Worm (Caenorhabditis elegans): ENCODE results near the gene pqn-71.

The pqn-71 gene

DNA sequence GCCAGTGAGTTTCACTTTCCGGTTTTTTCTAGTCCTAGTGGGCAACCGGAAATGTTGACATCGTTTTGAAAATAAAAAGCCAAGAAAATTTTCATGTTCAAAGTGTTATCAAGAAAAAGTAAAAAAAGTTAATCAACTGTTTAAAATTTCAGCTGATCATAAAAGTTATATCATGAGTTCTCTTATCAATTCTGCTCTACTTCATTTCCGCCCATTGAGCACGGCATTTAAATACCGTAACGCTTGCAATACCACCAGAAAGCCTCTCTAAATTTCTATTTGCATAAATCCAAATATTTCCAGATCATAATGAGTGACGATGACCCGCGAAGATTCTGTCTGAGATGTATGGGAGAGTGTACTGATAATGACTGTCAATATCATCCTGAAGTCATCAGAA is 20.9 kb upstream of the pqn-71 start, which contains the start of gene T26H5.9:
Gene T26H5.9 (plus strand): TSS at position 302 of the 400 bp plus-strand sequence.
- no peak for TF ChIP-seq ceh-36 (tag; optimal IDR thresholded peaks at IDR 0.05)

DNA sequence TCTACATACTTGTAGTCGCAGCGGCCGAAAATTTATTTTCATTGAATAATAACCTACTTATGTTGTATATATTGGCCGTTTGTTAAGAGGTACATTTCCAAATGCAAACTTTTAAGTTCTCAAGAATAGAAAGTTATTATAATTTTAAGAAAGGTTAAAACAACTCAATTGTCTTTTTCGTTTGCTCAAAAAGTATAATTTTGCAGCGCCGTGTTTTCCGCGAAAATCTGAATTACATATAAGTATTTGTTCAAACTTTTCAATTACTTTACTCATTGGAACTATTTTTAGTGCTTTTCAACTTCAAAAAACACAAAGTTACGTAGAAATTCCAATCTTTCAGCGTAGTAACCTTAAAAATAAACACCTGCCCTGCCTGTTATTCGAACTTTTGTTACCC is 20.0 kb upstream of the pqn-71 start, which contains the start of gene srh-239:
Gene srh-239 (plus strand): TSS at position 301 of the 400 bp plus-strand sequence.
- no peak for TF ChIP-seq scrt-1 (GFP tag; IDR thresholded peaks at IDR 0.05)
- no peak for TF ChIP-seq F13C5.2 (tag; optimal IDR thresholded peaks at IDR 0.05)
- TF ChIP-seq pes-1 (GFP tag; IDR thresholded peaks at IDR 0.05), result no peak
- TF ChIP-seq flt-1 (GFP tag; IDR thresholded peaks at IDR 0.05), result no peak
- no peak for TF ChIP-seq tbx-37 (GFP tag; conservative IDR thresholded peaks at IDR 0.05)
- TF ChIP-seq B0310.2 (tag; optimal IDR thresholded peaks at IDR 0.05), result no peak
- TF ChIP-seq aly-1 (tag; optimal IDR thresholded peaks at IDR 0.05), result no peak
- no peak for TF ChIP-seq tra-4 (tag; optimal IDR thresholded peaks at IDR 0.05)
- no peak for TF ChIP-seq tbx-11 (GFP tag; IDR thresholded peaks at IDR 0.05)
- no peak for TF ChIP-seq ama-1 (optimal IDR thresholded peaks at IDR 0.05)

DNA sequence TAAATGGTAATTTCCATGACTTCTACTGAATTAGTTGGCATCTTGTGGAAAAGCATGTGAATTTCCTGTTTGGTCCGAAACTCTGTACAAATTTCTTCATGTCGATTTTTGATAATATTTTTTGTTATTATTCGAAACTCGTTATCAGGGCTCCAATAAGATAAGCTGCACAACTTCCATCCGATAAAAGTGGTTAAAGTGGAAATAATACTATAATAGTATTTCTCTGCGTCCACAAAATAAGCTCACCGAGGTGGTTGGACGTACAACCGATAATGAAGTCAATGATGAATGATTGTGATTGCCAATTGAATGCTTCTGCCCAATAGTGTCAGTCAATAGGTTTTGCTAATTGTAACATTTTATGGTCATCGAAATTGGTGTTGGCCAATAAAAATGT is 17.1 kb upstream of the pqn-71 start, which contains the start of gene T26H5.4:
Gene T26H5.4 (minus strand): TSS at position 294 of the 400 bp plus-strand sequence.
- TF ChIP-seq hmg-4 (GFP tag; optimal IDR thresholded peaks at IDR 0.05), result no peak
- no peak for TF ChIP-seq aly-1 (tag; optimal IDR thresholded peaks at IDR 0.05)
- TF ChIP-seq ceh-13 (GFP tag; optimal IDR thresholded peaks at IDR 0.05), result no peak
- no peak for TF ChIP-seq tra-4 (tag; optimal IDR thresholded peaks at IDR 0.05)
- no peak for TF ChIP-seq ceh-36 (tag; optimal IDR thresholded peaks at IDR 0.05)
- no peak for TF ChIP-seq ama-1 (optimal IDR thresholded peaks at IDR 0.05)
- TF ChIP-seq tbx-37 (GFP tag; conservative IDR thresholded peaks at IDR 0.05), result no peak
- TF ChIP-seq F13C5.2 (tag; optimal IDR thresholded peaks at IDR 0.05), result no peak
- TF ChIP-seq tbx-11 (GFP tag; IDR thresholded peaks at IDR 0.05), result no peak
- no peak for TF ChIP-seq sea-1 (GFP tag; conservative IDR thresholded peaks at IDR 0.05)
- no peak for TF ChIP-seq scrt-1 (GFP tag; IDR thresholded peaks at IDR 0.05)
- TF ChIP-seq ets-7 (tag; optimal IDR thresholded peaks at IDR 0.05), result no peak
- TF ChIP-seq hmbx-1 (tag; optimal IDR thresholded peaks at IDR 0.05), result no peak
- no peak for TF ChIP-seq hnd-1 (tag; optimal IDR thresholded peaks at IDR 0.05)

DNA sequence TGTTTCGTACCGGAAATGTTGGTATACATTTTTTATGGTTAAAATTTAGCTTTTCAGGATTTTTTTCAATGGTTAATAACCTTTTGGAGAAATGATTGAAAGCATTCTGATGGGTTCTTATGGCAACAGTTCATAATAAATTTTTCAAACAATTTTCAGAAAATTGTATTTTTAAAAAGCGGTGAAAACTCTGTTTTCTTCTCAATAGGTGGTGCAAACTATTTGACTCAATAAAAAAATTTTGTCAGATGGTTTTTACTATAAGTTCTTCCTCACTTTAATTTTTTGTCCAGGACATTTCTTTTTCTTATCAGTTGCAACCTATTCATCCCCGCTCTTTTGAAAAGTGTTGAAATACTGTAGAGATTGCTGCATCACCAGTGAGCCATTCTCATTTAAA is 16.6 kb upstream of the pqn-71 start, which contains the start of gene T26H5.14:
Gene T26H5.14 (plus strand): TSS at position 301 of the 400 bp plus-strand sequence.
- TF ChIP-seq ama-1 (optimal IDR thresholded peaks at IDR 0.05), result no peak
- no peak for TF ChIP-seq hmbx-1 (tag; optimal IDR thresholded peaks at IDR 0.05)
- TF ChIP-seq F13C5.2 (tag; optimal IDR thresholded peaks at IDR 0.05), result no peak
- TF ChIP-seq aly-1 (tag; optimal IDR thresholded peaks at IDR 0.05), result no peak
- TF ChIP-seq pes-1 (GFP tag; IDR thresholded peaks at IDR 0.05), result no peak
- no peak for TF ChIP-seq hmg-4 (GFP tag; optimal IDR thresholded peaks at IDR 0.05)

DNA sequence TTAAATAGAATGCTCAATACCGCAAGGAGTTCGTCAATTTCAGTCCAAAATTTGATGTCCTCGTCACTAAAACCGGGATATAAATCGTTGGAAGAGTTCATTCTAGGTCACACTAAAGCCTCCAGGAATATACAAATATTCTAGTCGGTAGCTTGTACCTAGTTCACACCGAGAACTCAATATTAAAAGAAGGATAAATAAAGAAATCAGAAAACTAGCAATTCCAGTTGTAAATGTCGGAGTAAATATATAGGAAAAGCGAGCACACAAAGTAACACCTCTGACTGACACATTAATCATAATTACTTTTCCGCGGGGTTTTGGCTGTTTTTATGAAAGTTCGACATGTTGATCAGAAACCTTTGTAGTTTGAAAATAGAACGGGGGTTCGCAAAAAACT is 14.1 kb upstream of the pqn-71 start, which contains the start of gene srw-33:
Gene srw-33 (minus strand): TSS at position 101 of the 400 bp plus-strand sequence.
- no peak for TF ChIP-seq ceh-13 (GFP tag; optimal IDR thresholded peaks at IDR 0.05)
- TF ChIP-seq tbx-11 (GFP tag; IDR thresholded peaks at IDR 0.05), result no peak
- no peak for TF ChIP-seq flt-1 (GFP tag; IDR thresholded peaks at IDR 0.05)
- TF ChIP-seq sea-1 (GFP tag; conservative IDR thresholded peaks at IDR 0.05), result no peak
- no peak for TF ChIP-seq scrt-1 (GFP tag; IDR thresholded peaks at IDR 0.05)
- no peak for TF ChIP-seq ceh-36 (tag; optimal IDR thresholded peaks at IDR 0.05)
- TF ChIP-seq ets-7 (tag; optimal IDR thresholded peaks at IDR 0.05), result no peak
- TF ChIP-seq pes-1 (GFP tag; IDR thresholded peaks at IDR 0.05), result no peak
- no peak for TF ChIP-seq B0310.2 (tag; optimal IDR thresholded peaks at IDR 0.05)
- TF ChIP-seq tra-4 (tag; optimal IDR thresholded peaks at IDR 0.05), result no peak
- TF ChIP-seq hnd-1 (tag; optimal IDR thresholded peaks at IDR 0.05), result no peak
- TF ChIP-seq F13C5.2 (tag; optimal IDR thresholded peaks at IDR 0.05), result no peak

DNA sequence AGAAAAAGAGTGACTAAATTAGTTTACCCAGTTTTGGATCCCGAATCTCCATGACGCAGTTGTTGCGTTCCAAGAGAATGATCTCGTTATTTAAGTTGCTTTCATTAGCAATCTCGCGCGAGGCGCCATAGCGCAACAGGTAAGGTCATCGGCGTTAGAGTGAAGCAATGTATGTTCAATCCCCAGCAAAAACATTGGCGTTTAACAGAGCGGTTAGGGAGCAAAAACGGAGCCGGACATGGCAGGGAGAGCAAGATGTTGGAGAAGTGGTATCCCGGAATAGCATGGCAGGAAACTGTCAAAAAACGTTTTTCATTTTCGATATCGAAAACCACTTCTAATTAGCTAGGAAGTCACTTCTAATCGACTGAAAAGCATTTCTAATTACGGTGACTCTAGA is 11.2 kb upstream of the pqn-71 start:
- TF ChIP-seq flt-1 (GFP tag; IDR thresholded peaks at IDR 0.05), result no peak
- TF ChIP-seq hmg-4 (GFP tag; optimal IDR thresholded peaks at IDR 0.05), result no peak
- no peak for TF ChIP-seq sea-1 (GFP tag; conservative IDR thresholded peaks at IDR 0.05)
- no peak for TF ChIP-seq tra-4 (tag; optimal IDR thresholded peaks at IDR 0.05)
- no peak for TF ChIP-seq pes-1 (GFP tag; IDR thresholded peaks at IDR 0.05)
- no peak for TF ChIP-seq hnd-1 (tag; optimal IDR thresholded peaks at IDR 0.05)
- TF ChIP-seq aly-1 (tag; optimal IDR thresholded peaks at IDR 0.05), result no peak
- no peak for TF ChIP-seq ceh-13 (GFP tag; optimal IDR thresholded peaks at IDR 0.05)
- no peak for TF ChIP-seq B0310.2 (tag; optimal IDR thresholded peaks at IDR 0.05)
- TF ChIP-seq ets-7 (tag; optimal IDR thresholded peaks at IDR 0.05), result no peak
- TF ChIP-seq ama-1 (optimal IDR thresholded peaks at IDR 0.05), result no peak

DNA sequence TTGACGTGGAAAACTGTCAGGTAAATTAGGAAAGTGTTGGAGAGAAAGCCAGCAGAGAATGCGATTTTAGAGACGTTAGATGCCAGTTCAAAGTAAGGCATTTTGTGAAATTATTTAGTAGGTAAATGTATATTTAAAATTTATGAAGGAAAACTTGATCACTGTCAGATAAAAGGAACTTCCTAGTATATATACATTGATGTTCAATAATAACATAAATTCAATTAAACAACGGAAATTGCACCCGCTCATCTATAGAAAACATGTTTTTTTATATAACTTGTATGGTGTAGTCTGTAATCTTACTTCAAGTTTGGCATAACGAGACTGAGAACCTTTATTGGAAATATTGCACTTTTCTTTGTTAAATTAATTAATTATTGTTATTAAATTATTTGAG is 6.4 kb upstream of the pqn-71 start, which contains the start of gene str-71:
Gene str-71 (minus strand): TSS at position 101 of the 400 bp plus-strand sequence.
- TF ChIP-seq sea-1 (GFP tag; conservative IDR thresholded peaks at IDR 0.05), result no peak
- no peak for TF ChIP-seq hmbx-1 (tag; optimal IDR thresholded peaks at IDR 0.05)
- no peak for TF ChIP-seq hnd-1 (tag; optimal IDR thresholded peaks at IDR 0.05)
- no peak for TF ChIP-seq tra-4 (tag; optimal IDR thresholded peaks at IDR 0.05)
- TF ChIP-seq pes-1 (GFP tag; IDR thresholded peaks at IDR 0.05), result no peak
- no peak for TF ChIP-seq ceh-13 (GFP tag; optimal IDR thresholded peaks at IDR 0.05)
- no peak for TF ChIP-seq aly-1 (tag; optimal IDR thresholded peaks at IDR 0.05)
- TF ChIP-seq tbx-11 (GFP tag; IDR thresholded peaks at IDR 0.05), result no peak
- no peak for TF ChIP-seq ama-1 (optimal IDR thresholded peaks at IDR 0.05)
- TF ChIP-seq tbx-37 (GFP tag; conservative IDR thresholded peaks at IDR 0.05), result no peak
- TF ChIP-seq ets-7 (tag; optimal IDR thresholded peaks at IDR 0.05), result no peak
- no peak for TF ChIP-seq scrt-1 (GFP tag; IDR thresholded peaks at IDR 0.05)
- TF ChIP-seq hmg-4 (GFP tag; optimal IDR thresholded peaks at IDR 0.05), result no peak
- TF ChIP-seq F13C5.2 (tag; optimal IDR thresholded peaks at IDR 0.05), result no peak
- no peak for TF ChIP-seq flt-1 (GFP tag; IDR thresholded peaks at IDR 0.05)
- no peak for TF ChIP-seq ceh-36 (tag; optimal IDR thresholded peaks at IDR 0.05)
- TF ChIP-seq B0310.2 (tag; optimal IDR thresholded peaks at IDR 0.05), result no peak

DNA sequence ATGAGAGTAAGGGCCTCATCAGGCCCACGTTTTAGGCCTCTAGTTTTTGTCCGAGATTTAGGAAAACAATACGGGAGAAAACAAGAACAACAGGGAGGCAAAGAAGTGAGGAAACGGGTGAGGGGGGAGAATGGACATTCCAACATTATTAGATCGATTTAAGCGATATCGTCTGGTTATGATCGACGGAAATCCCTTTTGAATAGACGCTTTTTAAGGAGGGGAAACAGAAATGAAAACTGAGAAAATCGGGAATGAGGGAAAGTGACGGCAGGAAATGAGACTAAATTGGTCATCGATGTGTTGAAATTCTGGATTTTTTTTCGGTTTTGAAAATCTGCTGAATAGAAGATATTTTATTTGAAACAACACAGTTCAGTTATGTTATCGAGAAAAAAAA is 1.1 kb upstream of the pqn-71 start, which contains the start of gene rocf-1:
Gene rocf-1 (minus strand): TSS at position 101 of the 400 bp plus-strand sequence.
- TF ChIP-seq hmbx-1 (tag; optimal IDR thresholded peaks at IDR 0.05) (no peak), scrt-1 (GFP tag; IDR thresholded peaks at IDR 0.05) (no peak)

All from whole organism, early embryonic.